Worm (Caenorhabditis elegans) whole organism, L4 larva: ENCODE data around the gene pks-1.

Experiments used
- F10B5.3 ChIP-seq: sonication (generic microtip); optimal IDR thresholded peaks from 2 replicates; lab custom pipeline; 2016; ENCODE audit warnings: mild to moderate bottlenecking, missing genetic modification characterization, missing compliant biosample characterization
- F26F4.8 ChIP-seq: fragments of 200-800 bp; sonication (Bioruptor generic); conservative IDR thresholded peaks from 2 replicates; pipeline ENCODE4 v1.3.6; 2022; ENCODE audit warnings: missing genetic modification characterization, missing compliant biosample characterization
- F37D6.2 ChIP-seq: sonication (generic microtip); optimal IDR thresholded peaks from 2 replicates; lab custom pipeline; 2016; ENCODE audit warnings: mild to moderate bottlenecking, missing genetic modification characterization, missing compliant biosample characterization
- F44E2.7 ChIP-seq: fragments of 200-800 bp; sonication (Bioruptor generic); IDR thresholded peaks from 2 replicates; pipeline ENCODE4 v2.1.2; 2022; ENCODE audit warnings: missing genetic modification characterization, missing compliant biosample characterization
- Y75B8A.6 ChIP-seq: fragments of 200-800 bp; sonication (Bioruptor generic); IDR thresholded peaks from 2 replicates; pipeline ENCODE4 v1.3.6; 2022; ENCODE audit warnings: missing genetic modification reagents, missing genetic modification characterization, missing compliant biosample characterization
- ZK337.2 ChIP-seq: fragments of 200-800 bp; sonication (Bioruptor generic); IDR thresholded peaks from 2 replicates; pipeline ENCODE4 v1.3.6; 2022; ENCODE audit warnings: missing genetic modification reagents, missing genetic modification characterization, missing compliant biosample characterization
- aha-1 ChIP-seq: fragments of 150-350 bp; peaks from one replicate; lab custom pipeline; 2014; ENCODE audit warnings: missing biosample characterization, missing genetic modification characterization
- arid-1 ChIP-seq: fragments of 200-800 bp; sonication (Bioruptor generic); conservative IDR thresholded peaks from 2 replicates; pipeline ENCODE4 v1.3.6; 2022; ENCODE audit warnings: missing genetic modification reagents, missing genetic modification characterization, missing compliant biosample characterization
- attf-4 ChIP-seq: sonication (generic microtip); optimal IDR thresholded peaks from 3 replicates; lab custom pipeline; 2017; ENCODE audit warnings: missing biosample characterization, missing genetic modification characterization
- ceh-20 ChIP-seq: fragments of 200-800 bp; sonication (Bioruptor generic); IDR thresholded peaks from 2 replicates; pipeline ENCODE4 v1.3.6; 2022; ENCODE audit warnings: missing genetic modification reagents, missing genetic modification characterization, missing compliant biosample characterization
- ceh-32 ChIP-seq: sonication (generic microtip); optimal IDR thresholded peaks from 2 replicates; lab custom pipeline; 2016; ENCODE audit warnings: mild to moderate bottlenecking, missing genetic modification characterization, missing compliant biosample characterization; ENCODE audit not compliant: poor library complexity
- ces-1 ChIP-seq: fragments of 150-350 bp; sonication (generic microtip); optimal IDR thresholded peaks from 4 replicates; lab custom pipeline; 2014; ENCODE audit warnings: missing biosample characterization, missing genetic modification reagents, missing genetic modification characterization
- daf-12 ChIP-seq: fragments of 150-350 bp; optimal IDR thresholded peaks from 2 replicates; lab custom pipeline; 2014; ENCODE audit warnings: missing biosample characterization, missing genetic modification reagents, missing genetic modification characterization
- daf-16 ChIP-seq, 3 experiments: sonication (generic microtip); optimal IDR thresholded peaks; 2 replicates each; lab custom pipeline; 2016 to 2017; ENCODE audit warnings: missing genetic modification characterization in 3 of 3, missing genetic modification reagents in 3 of 3, mild to moderate bottlenecking in 2 of 3, missing compliant biosample characterization in 2 of 3, missing biosample characterization in 1 of 3, moderate library complexity in 1 of 3
- daf-19 ChIP-seq: fragments of 200-800 bp; sonication (Bioruptor generic); conservative IDR thresholded peaks from 2 replicates; pipeline ENCODE4 v1.3.6; 2022; ENCODE audit warnings: missing genetic modification characterization, missing compliant biosample characterization
- duxl-1 ChIP-seq: sonication (generic microtip); optimal IDR thresholded peaks from 2 replicates; lab custom pipeline; 2016; ENCODE audit warnings: mild to moderate bottlenecking, missing genetic modification characterization, moderate library complexity, missing compliant biosample characterization; ENCODE audit not compliant: poor library complexity
- dve-1 ChIP-seq: sonication (generic microtip); optimal IDR thresholded peaks from 2 replicates; lab custom pipeline; 2017; ENCODE audit warnings: antibody characterized with exemption, mild to moderate bottlenecking, missing genetic modification characterization, missing compliant biosample characterization; ENCODE audit not compliant: insufficient read depth
- hlh-11 ChIP-seq: fragments of 200-800 bp; sonication (Bioruptor generic); optimal IDR thresholded peaks from 2 replicates; lab custom pipeline; 2018; ENCODE audit warnings: mild to moderate bottlenecking, missing genetic modification characterization, missing compliant biosample characterization
- hlh-30 ChIP-seq: sonication (generic microtip); optimal IDR thresholded peaks from 2 replicates; lab custom pipeline; 2017; ENCODE audit warnings: antibody characterized with exemption, mild to moderate bottlenecking, missing genetic modification characterization, missing compliant biosample characterization; ENCODE audit not compliant: insufficient read depth
- jun-1 ChIP-seq: fragments of 150-350 bp; optimal IDR thresholded peaks from 2 replicates; lab custom pipeline; 2014; ENCODE audit warnings: missing biosample characterization, missing genetic modification reagents, missing genetic modification characterization
- lin-1 ChIP-seq: fragments of 200-800 bp; sonication (Bioruptor generic); IDR thresholded peaks from 2 replicates; pipeline ENCODE4 v1.3.6; 2022; ENCODE audit warnings: missing genetic modification reagents, missing genetic modification characterization, missing compliant biosample characterization
- lin-15B ChIP-seq: fragments of 150-350 bp; sonication (generic microtip); optimal IDR thresholded peaks from 3 replicates; lab custom pipeline; 2014; ENCODE audit warnings: missing biosample characterization, missing genetic modification characterization
- lin-29 ChIP-seq: fragments of 200-800 bp; sonication (Bioruptor generic); IDR thresholded peaks from 2 replicates; pipeline ENCODE4 v1.3.6; 2022; ENCODE audit warnings: missing genetic modification reagents, missing genetic modification characterization, missing compliant biosample characterization
- lin-38 ChIP-seq: fragments of 200-800 bp; sonication (Bioruptor generic); IDR thresholded peaks from 2 replicates; pipeline ENCODE4 v1.3.6; 2022; ENCODE audit warnings: missing genetic modification reagents, missing genetic modification characterization, missing compliant biosample characterization
- madf-5 ChIP-seq, 2 experiments: fragments of 200-800 bp; sonication (Bioruptor generic); IDR thresholded peaks; 2 replicates each; pipeline ENCODE4 v1.3.6; 2022; ENCODE audit warnings: missing compliant biosample characterization in 2 of 2, missing genetic modification characterization in 2 of 2
- madf-9 ChIP-seq: fragments of 200-800 bp; sonication (Bioruptor generic); conservative IDR thresholded peaks from 2 replicates; pipeline ENCODE4 v1.3.6; 2022; ENCODE audit warnings: missing genetic modification reagents, missing genetic modification characterization, missing compliant biosample characterization
- mdl-1 ChIP-seq, 2 experiments: fragments of 150-350 bp in 1 of 2; sonication (generic microtip) in 1 of 2; optimal IDR thresholded peaks; 2 replicates each; lab custom pipeline; 2014 to 2017; ENCODE audit warnings: missing biosample characterization in 2 of 2, missing genetic modification characterization in 2 of 2
- mdt-29 ChIP-seq: fragments of 200-800 bp; sonication (Bioruptor generic); IDR thresholded peaks from 2 replicates; pipeline ENCODE4 v1.3.6; 2022; ENCODE audit warnings: missing genetic modification reagents, missing genetic modification characterization, missing compliant biosample characterization
- mep-1 ChIP-seq: fragments of 150-350 bp; sonication (generic microtip); optimal IDR thresholded peaks from 3 replicates; lab custom pipeline; 2014; ENCODE audit warnings: missing biosample characterization, missing genetic modification characterization
- mes-2 ChIP-seq: sonication (generic microtip); optimal IDR thresholded peaks from 2 replicates; lab custom pipeline; 2016; ENCODE audit warnings: missing genotype, mild to moderate bottlenecking, missing genetic modification characterization, missing compliant biosample characterization; ENCODE audit not compliant: poor library complexity, severe bottlenecking
- nhr-102 ChIP-seq: sonication (generic microtip); optimal IDR thresholded peaks from 2 replicates; lab custom pipeline; 2016; ENCODE audit warnings: mild to moderate bottlenecking, missing genetic modification characterization, moderate library complexity, missing compliant biosample characterization
- nhr-25 ChIP-seq: sonication (generic microtip); optimal IDR thresholded peaks from 2 replicates; lab custom pipeline; 2017; ENCODE audit warnings: missing genetic modification characterization, mild to moderate bottlenecking, missing compliant biosample characterization, antibody characterized with exemption, moderate library complexity, borderline replicate concordance; ENCODE audit not compliant: insufficient read depth
- nhr-28 ChIP-seq: fragments of 150-350 bp; optimal IDR thresholded peaks from 2 replicates; lab custom pipeline; 2014; ENCODE audit warnings: missing biosample characterization, missing genetic modification characterization
- nhr-41 ChIP-seq: fragments of 200-800 bp; sonication (Bioruptor generic); IDR thresholded peaks from 2 replicates; pipeline ENCODE4 v1.3.6; 2022; ENCODE audit warnings: missing genetic modification reagents, missing genetic modification characterization, missing compliant biosample characterization
- nhr-6 ChIP-seq: fragments of 150-350 bp; optimal IDR thresholded peaks from 2 replicates; lab custom pipeline; 2014; ENCODE audit warnings: missing biosample characterization, missing genetic modification characterization
- nhr-77 ChIP-seq: fragments of 150-350 bp; optimal IDR thresholded peaks from 2 replicates; lab custom pipeline; 2014; ENCODE audit warnings: missing biosample characterization, missing genetic modification characterization
- pha-4 ChIP-seq, 2 experiments: fragments of 150-350 bp in 1 of 2; fragments of 200-800 bp in 1 of 2; sonication (Bioruptor generic) in 1 of 2; IDR thresholded peaks in 1 of 2; optimal IDR thresholded peaks in 1 of 2; 2 replicates each; pipeline versions ENCODE4 v1.3.6 to Lab custom; 2014 to 2022; ENCODE audit warnings: missing genetic modification characterization in 2 of 2, missing genetic modification reagents in 2 of 2, missing biosample characterization in 1 of 2, missing compliant biosample characterization in 1 of 2
- rbr-2 ChIP-seq: sonication (generic microtip); optimal IDR thresholded peaks from 2 replicates; lab custom pipeline; 2016; ENCODE audit warnings: missing genotype, missing genetic modification characterization, missing compliant biosample characterization
- sdz-12 ChIP-seq: fragments of 200-800 bp; sonication (Bioruptor generic); optimal IDR thresholded peaks from 2 replicates; lab custom pipeline; 2018; ENCODE audit warnings: mild to moderate bottlenecking, missing genetic modification characterization, missing compliant biosample characterization
- set-16 ChIP-seq: fragments of 200-800 bp; sonication (Bioruptor generic); IDR thresholded peaks from 2 replicates; pipeline ENCODE4 v1.3.6; 2022; ENCODE audit warnings: missing genetic modification reagents, missing genetic modification characterization, missing compliant biosample characterization
- skn-1 ChIP-seq: fragments of 150-350 bp; optimal IDR thresholded peaks from 2 replicates; lab custom pipeline; 2014; ENCODE audit warnings: missing biosample characterization, missing genetic modification characterization
- snpc-4 ChIP-seq: fragments of 150-350 bp; optimal IDR thresholded peaks from 2 replicates; lab custom pipeline; 2014; ENCODE audit warnings: missing biosample characterization, missing genetic modification characterization
- tag-97 ChIP-seq: fragments of 200-800 bp; sonication (Bioruptor generic); IDR thresholded peaks from 2 replicates; pipeline ENCODE4 v1.3.6; 2022; ENCODE audit warnings: missing genetic modification characterization, missing compliant biosample characterization
- unc-130 ChIP-seq: sonication (generic microtip); optimal IDR thresholded peaks from 2 replicates; lab custom pipeline; 2016; ENCODE audit warnings: missing genetic modification reagents, missing genetic modification characterization, missing compliant biosample characterization
- unc-39 ChIP-seq: sonication (generic microtip); optimal IDR thresholded peaks from 2 replicates; lab custom pipeline; 2017; ENCODE audit warnings: missing biosample characterization, missing genetic modification characterization
- vab-7 ChIP-seq: fragments of 200-800 bp; sonication (Bioruptor generic); IDR thresholded peaks from 2 replicates; pipeline ENCODE4 v1.3.6; 2022; ENCODE audit warnings: missing genetic modification reagents, missing genetic modification characterization, missing compliant biosample characterization
- zag-1 ChIP-seq: fragments of 150-350 bp; optimal IDR thresholded peaks from 2 replicates; lab custom pipeline; 2014; ENCODE audit warnings: missing biosample characterization, missing genetic modification characterization
- zfp-2 ChIP-seq: sonication (generic microtip); optimal IDR thresholded peaks from 2 replicates; lab custom pipeline; 2016; ENCODE audit warnings: mild to moderate bottlenecking, missing genetic modification characterization, missing compliant biosample characterization
- zfp-3 ChIP-seq: fragments of 200-800 bp; sonication (Bioruptor generic); conservative IDR thresholded peaks from 2 replicates; pipeline ENCODE4 v1.3.6; 2022; ENCODE audit warnings: missing genetic modification reagents, missing genetic modification characterization, missing compliant biosample characterization

pks-1 gene

ce11 chrX:5407271-5407670 is 6.3 kb upstream of the pks-1 start (continued):
- TF ChIP-seq mdt-29 (GFP tag; lab: Robert Waterston, UW) (no peak), F37D6.2 (tag; lab: Kevin White, UChicago) (no peak), mes-2 (tag; lab: Kevin White, UChicago) (peak; percentile 63), rbr-2 (tag; lab: Kevin White, UChicago) (peak; percentile 48), tag-97 (GFP tag; lab: Robert Waterston, UW) (no peak), aha-1 (no peak), lin-29 (no peak), nhr-25 (tag; lab: Kevin White, UChicago) (no peak), Y75B8A.6 (GFP tag; lab: Robert Waterston, UW) (0 out of 2 replicates have a peak, but pooled peaks have one; percentile 27), set-16 (no peak), mep-1 (tag; lab: Kevin White, UChicago) (no peak), ceh-32 (no peak), skn-1 (tag; lab: Kevin White, UChicago) (no peak), F44E2.7 (GFP tag; lab: Robert Waterston, UW) (no peak), unc-130 (GFP tag; lab: Kevin White, UChicago) (peak; percentile 14), hlh-11 (tag; lab: Kevin White, UChicago) (no peak), unc-39 (tag; lab: Kevin White, UChicago) (no peak), arid-1 (GFP tag; lab: Robert Waterston, UW) (peak; percentile 73), daf-16 (GFP tag; optimal IDR thresholded peaks at IDR 0.05; lab: Kevin White, UChicago) (peak in 1 of 2 experiments; percentile 50), daf-16 (tag; optimal IDR thresholded peaks at IDR 0.05; lab: Kevin White, UChicago) (peak; percentile 25), sdz-12 (no peak), attf-4 (no peak), madf-9 (GFP tag; lab: Robert Waterston, UW) (0 out of 2 replicates have a peak, but pooled peaks have one; percentile 22), nhr-41 (GFP tag; lab: Robert Waterston, UW) (peak; percentile 67; the same call in 1 of the 2 replicates), lin-1 (GFP tag; lab: Robert Waterston, UW) (0 out of 2 replicates have a peak, but pooled peaks have one; percentile 30), vab-7 (GFP tag; lab: Robert Waterston, UW) (peak; percentile 63), lin-15B (tag; lab: Kevin White, UChicago) (no peak), lin-38 (GFP tag; lab: Robert Waterston, UW) (no peak), nhr-77 (no peak), duxl-1 (tag; lab: Kevin White, UChicago) (peak; percentile 11), zag-1 (no peak), pha-4 (GFP tag; IDR thresholded peaks at IDR 0.05; lab: Robert Waterston, UW) (no peak; the same call in 1 of the 2 replicates), pha-4 (tag; optimal IDR thresholded peaks at IDR 0.05; lab: Kevin White, UChicago) (no peak), snpc-4 (no peak), dve-1 (tag; lab: Kevin White, UChicago) (no peak), nhr-6 (tag; lab: Kevin White, UChicago) (no peak), nhr-102 (no peak), jun-1 (tag; lab: Kevin White, UChicago) (no peak), daf-19 (GFP tag; lab: Robert Waterston, UW) (no peak), daf-12 (no peak), ceh-20 (0 out of 2 replicates have a peak, but pooled peaks have one; percentile 22), zfp-3 (GFP tag; lab: Robert Waterston, UW) (0 out of 2 replicates have a peak, but pooled peaks have one; percentile 56), F10B5.3 (peak; percentile 11), zfp-2 (no peak), madf-5 (GFP tag; IDR thresholded peaks at IDR 0.05; lab: Robert Waterston, UW) (peak in 1 of 2 experiments; percentile 73; a peak in 1 of 4 replicates), ces-1 (GFP tag; lab: Kevin White, UChicago) (no peak), ZK337.2 (GFP tag; lab: Robert Waterston, UW) (0 out of 2 replicates have a peak, but pooled peaks have one; percentile 17), nhr-28 (tag; lab: Kevin White, UChicago) (no peak), mdl-1 (tag; optimal IDR thresholded peaks at IDR 0.05; lab: Kevin White, UChicago) (no peak), F26F4.8 (GFP tag; lab: Robert Waterston, UW) (0 out of 2 replicates have a peak, but pooled peaks have one; percentile 52), hlh-30 (tag; lab: Kevin White, UChicago) (no peak)
